Worm (Caenorhabditis elegans): Measurements from ENCODE around the gene srh-308.

DNA sequence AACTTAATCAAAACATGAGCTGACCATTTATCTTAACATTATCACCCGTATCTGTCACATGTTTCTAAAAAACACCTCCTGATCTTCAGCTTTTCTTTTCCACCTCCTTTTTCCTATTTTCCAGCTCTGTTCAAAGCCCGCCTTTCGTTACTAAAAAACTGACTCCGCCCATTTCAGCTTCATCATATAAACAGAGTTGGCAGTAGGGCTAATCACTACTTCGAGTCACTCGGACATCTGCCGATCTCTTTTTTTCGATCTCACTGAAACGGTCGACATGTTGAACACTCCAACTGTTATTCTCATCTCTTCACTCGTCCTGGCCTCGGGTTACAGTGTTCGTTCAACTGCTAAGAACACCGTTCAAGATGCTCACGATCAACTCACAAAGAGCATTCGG, 24.9 kb downstream of the srh-308 start, which contains the start of gene droe-4:
- TF ChIP-seq ceh-32 (tag; optimal IDR thresholded peaks at IDR 0.05; ENCODE audit: poor library complexity), result no peak
- TF ChIP-seq pqm-1 (tag; optimal IDR thresholded peaks at IDR 0.05), result no peak
- no peak for TF ChIP-seq unc-39 (tag; optimal IDR thresholded peaks at IDR 0.05)
- TF ChIP-seq nhr-28 (tag; optimal IDR thresholded peaks at IDR 0.05), result no peak
- no peak for TF ChIP-seq madf-5 (GFP tag; IDR thresholded peaks at IDR 0.05)
- no peak for TF ChIP-seq pha-4 (GFP tag; IDR thresholded peaks at IDR 0.05)
- no peak for TF ChIP-seq pha-4 (tag; optimal IDR thresholded peaks at IDR 0.05)
- no peak for TF ChIP-seq hlh-11 (tag; optimal IDR thresholded peaks at IDR 0.05)
- no peak for TF ChIP-seq spr-3 (GFP tag; optimal IDR thresholded peaks at IDR 0.05)
- no peak for TF ChIP-seq ztf-11 (tag; optimal IDR thresholded peaks at IDR 0.05)
- TF ChIP-seq nhr-237 (tag; optimal IDR thresholded peaks at IDR 0.05), result no peak
- TF ChIP-seq Y48G9A.11 (GFP tag; IDR thresholded peaks at IDR 0.05), result no peak
- no peak for TF ChIP-seq ceh-20 (GFP tag; IDR thresholded peaks at IDR 0.05)
- no peak for TF ChIP-seq mep-1 (tag; optimal IDR thresholded peaks at IDR 0.05)

Measured in whole organism, L4 larva.